Fruit fly (Drosophila melanogaster) whole organism, embryonic: Measurements from ENCODE around the gene Jhbp16.

Experiments
- Atf-2 ChIP-seq: fragments of 200-800 bp; sonication (Bioruptor generic); optimal IDR thresholded peaks from 2 replicates; lab custom pipeline; 2016; ENCODE audit warnings: missing biosample characterization, missing genetic modification characterization
- Bdp1 ChIP-seq: fragments of 200-800 bp; sonication (Bioruptor generic); optimal IDR thresholded peaks from 3 replicates; lab custom pipeline; 2016; ENCODE audit warnings: missing biosample characterization, missing genetic modification characterization
- Bteb2 ChIP-seq: fragments of 200-800 bp; sonication (Bioruptor generic); optimal IDR thresholded peaks from 2 replicates; lab custom pipeline; 2016; ENCODE audit warnings: missing biosample characterization, missing genetic modification characterization
- CG10267 ChIP-seq: fragments of 200-800 bp; sonication (Bioruptor generic); optimal IDR thresholded peaks from 2 replicates; lab custom pipeline; 2018; ENCODE audit warnings: missing biosample characterization, mild to moderate bottlenecking, missing genetic modification characterization, moderate library complexity
- CG10274 ChIP-seq: fragments of 200-800 bp; sonication (Bioruptor generic); optimal IDR thresholded peaks from 3 replicates; lab custom pipeline; 2017; ENCODE audit warnings: missing biosample characterization, mild to moderate bottlenecking, missing genetic modification characterization
- CG10366 ChIP-seq: fragments of 200-800 bp; sonication (Bioruptor generic); IDR thresholded peaks from 2 replicates; pipeline ENCODE4 v1.3.6; 2022; ENCODE audit warnings: missing biosample characterization, missing genetic modification characterization
- CG12236 ChIP-seq: fragments of 200-800 bp; sonication (Bioruptor generic); optimal IDR thresholded peaks from 2 replicates; lab custom pipeline; 2016; ENCODE audit warnings: missing biosample characterization, missing genetic modification characterization
- CG12391 ChIP-seq: fragments of 200-800 bp; sonication (Bioruptor generic); optimal IDR thresholded peaks from 3 replicates; lab custom pipeline; 2018; ENCODE audit warnings: missing biosample characterization, mild to moderate bottlenecking, missing genetic modification characterization, moderate library complexity
- CG12769 ChIP-seq: fragments of 200-800 bp; sonication (Bioruptor generic); optimal IDR thresholded peaks from 2 replicates; lab custom pipeline; 2019; ENCODE audit warnings: missing biosample characterization, mild to moderate bottlenecking, missing genetic modification characterization, moderate library complexity
- CG14710 ChIP-seq: fragments of 200-800 bp; sonication (Bioruptor generic); optimal IDR thresholded peaks from 3 replicates; lab custom pipeline; 2019; ENCODE audit warnings: missing biosample characterization, mild to moderate bottlenecking, missing genetic modification characterization, moderate library complexity
- CG15073 ChIP-seq: fragments of 200-800 bp; sonication (Bioruptor generic); optimal IDR thresholded peaks from 2 replicates; lab custom pipeline; 2016; ENCODE audit warnings: missing biosample characterization, missing genetic modification characterization
- CG1529 ChIP-seq: fragments of 200-800 bp; sonication (Bioruptor generic); optimal IDR thresholded peaks from 3 replicates; lab custom pipeline; 2018; ENCODE audit warnings: missing biosample characterization, missing genetic modification characterization
- CG1832 ChIP-seq: fragments of 200-800 bp; sonication (Bioruptor generic); optimal IDR thresholded peaks from 2 replicates; lab custom pipeline; 2017; ENCODE audit warnings: missing biosample characterization, mild to moderate bottlenecking, missing genetic modification characterization, inconsistent platforms
- CG18764 ChIP-seq: fragments of 200-800 bp; sonication (Bioruptor generic); optimal IDR thresholded peaks from 3 replicates; lab custom pipeline; 2016; ENCODE audit warnings: missing biosample characterization, missing genetic modification characterization
- CG2120 ChIP-seq: fragments of 200-800 bp; sonication (Bioruptor generic); optimal IDR thresholded peaks from 3 replicates; lab custom pipeline; 2016; ENCODE audit warnings: missing biosample characterization, missing genetic modification characterization
- CG3281 ChIP-seq: fragments of 200-800 bp; sonication (Bioruptor generic); optimal IDR thresholded peaks from 3 replicates; lab custom pipeline; 2017; ENCODE audit warnings: missing biosample characterization, mild to moderate bottlenecking, missing genetic modification characterization
- CG34422 ChIP-seq: fragments of 200-800 bp; sonication (Bioruptor generic); IDR thresholded peaks from 3 replicates; pipeline ENCODE4 v1.3.6; 2022; ENCODE audit warnings: missing biosample characterization, missing genetic modification characterization
- CG4328 ChIP-seq: fragments of 200-800 bp; sonication (Bioruptor generic); optimal IDR thresholded peaks from 3 replicates; lab custom pipeline; 2017; ENCODE audit warnings: missing biosample characterization, missing genetic modification reagents, missing genetic modification characterization
- CG6175 ChIP-seq: fragments of 200-800 bp; sonication (Bioruptor generic); IDR thresholded peaks from 3 replicates; pipeline ENCODE4 v1.3.6; 2022; ENCODE audit warnings: missing biosample characterization, missing genetic modification characterization
- CG7372 ChIP-seq: fragments of 200-800 bp; sonication (Bioruptor generic); IDR thresholded peaks from 2 replicates; pipeline ENCODE4 v1.3.6; 2022; ENCODE audit warnings: missing biosample characterization, missing genetic modification characterization
- Deaf1 ChIP-seq: fragments of 200-800 bp; optimal IDR thresholded peaks from 3 replicates; lab custom pipeline; 2019; ENCODE audit warnings: missing biosample characterization, mild to moderate bottlenecking, missing genetic modification characterization, moderate library complexity
- Elba2 ChIP-seq: fragments of 200-800 bp; sonication (Bioruptor generic); optimal IDR thresholded peaks from 3 replicates; lab custom pipeline; 2016; ENCODE audit warnings: missing biosample characterization, missing genetic modification characterization
- H2.0 ChIP-seq: fragments of 200-800 bp; sonication (Bioruptor generic); IDR thresholded peaks from 2 replicates; pipeline ENCODE4 v1.3.6; 2022; ENCODE audit warnings: missing biosample characterization, missing genetic modification characterization
- Hand ChIP-seq: fragments of 200-800 bp; sonication (Bioruptor generic); optimal IDR thresholded peaks from 2 replicates; lab custom pipeline; 2017; ENCODE audit warnings: mild to moderate bottlenecking, missing biosample characterization, missing genetic modification reagents, missing genetic modification characterization
- HmgD ChIP-seq: fragments of 200-800 bp; sonication (Bioruptor generic); optimal IDR thresholded peaks from 3 replicates; lab custom pipeline; 2016; ENCODE audit warnings: missing biosample characterization, missing genetic modification characterization
- Hmr ChIP-seq: fragments of 200-800 bp; sonication (Bioruptor generic); optimal IDR thresholded peaks from 3 replicates; lab custom pipeline; 2017; ENCODE audit warnings: mild to moderate bottlenecking, missing biosample characterization, missing genetic modification reagents, missing genetic modification characterization
- Kr ChIP-seq: fragments of 200-800 bp; sonication (Bioruptor generic); optimal IDR thresholded peaks from 2 replicates; lab custom pipeline; 2017; ENCODE audit warnings: missing biosample characterization, mild to moderate bottlenecking, missing genetic modification characterization
- NFAT ChIP-seq: fragments of 200-800 bp; sonication (Bioruptor generic); IDR thresholded peaks from 2 replicates; pipeline ENCODE4 v1.3.6; 2022; ENCODE audit warnings: missing biosample characterization, missing genetic modification characterization
- Nf-YA ChIP-seq: fragments of 200-800 bp; sonication (Bioruptor generic); IDR thresholded peaks from 2 replicates; pipeline ENCODE4 v1.3.6; 2022; ENCODE audit warnings: missing biosample characterization, missing genetic modification characterization
- Six4 ChIP-seq: fragments of 200-800 bp; sonication (Bioruptor generic); optimal IDR thresholded peaks from 2 replicates; lab custom pipeline; 2016; ENCODE audit warnings: missing biosample characterization, missing genetic modification characterization
- Ssrp ChIP-seq: fragments of 200-800 bp; sonication (Bioruptor generic); optimal IDR thresholded peaks from 2 replicates; lab custom pipeline; 2018; ENCODE audit warnings: missing biosample characterization, mild to moderate bottlenecking, missing genetic modification characterization, moderate library complexity
- Usf ChIP-seq: fragments of 200-800 bp; sonication (Bioruptor generic); optimal IDR thresholded peaks from 2 replicates; lab custom pipeline; 2017; ENCODE audit warnings: missing genotype, missing biosample characterization, missing genetic modification characterization
- Vsx1 ChIP-seq: fragments of 200-800 bp; sonication (Bioruptor generic); optimal IDR thresholded peaks from 2 replicates; lab custom pipeline; 2017; ENCODE audit warnings: missing biosample characterization, mild to moderate bottlenecking, missing genetic modification characterization, missing genetic modification reagents
- YL-1 ChIP-seq: fragments of 200-800 bp; sonication (Bioruptor generic); optimal IDR thresholded peaks from 3 replicates; lab custom pipeline; 2017; ENCODE audit warnings: missing biosample characterization, mild to moderate bottlenecking, missing genetic modification characterization
- ato ChIP-seq: fragments of 200-800 bp; sonication (Bioruptor generic); IDR thresholded peaks from 2 replicates; pipeline ENCODE4 v1.3.6; 2022; ENCODE audit warnings: missing biosample characterization, missing genetic modification characterization; ENCODE audit not compliant: partially characterized antibody
- bowl ChIP-seq: fragments of 200-800 bp; sonication (Bioruptor generic); IDR thresholded peaks from 2 replicates; pipeline ENCODE4 v1.3.6; 2022; ENCODE audit warnings: missing biosample characterization, missing genetic modification characterization
- cas ChIP-seq: fragments of 200-800 bp; sonication (Bioruptor generic); IDR thresholded peaks from 2 replicates; pipeline ENCODE4 v1.3.6; 2022; ENCODE audit warnings: missing biosample characterization, missing genetic modification characterization
- chinmo ChIP-seq: fragments of 200-800 bp; sonication (Bioruptor generic); IDR thresholded peaks from 4 replicates; pipeline ENCODE4 v1.3.6; 2022; ENCODE audit warnings: missing biosample characterization, missing genetic modification characterization; ENCODE audit not compliant: partially characterized antibody
- eve ChIP-seq, 2 experiments: fragments of >200 bp; optimal IDR thresholded peaks; 2 replicates each; lab custom pipeline; 2017; ENCODE audit warnings: missing biosample characterization in 2 of 2, missing genetic modification characterization in 2 of 2
- fu2 ChIP-seq: fragments of 200-800 bp; sonication (Bioruptor generic); optimal IDR thresholded peaks from 2 replicates; lab custom pipeline; 2016; ENCODE audit warnings: missing biosample characterization, missing genetic modification characterization
- gcm2 ChIP-seq: fragments of 200-800 bp; sonication (Bioruptor generic); optimal IDR thresholded peaks from 2 replicates; lab custom pipeline; 2016; ENCODE audit warnings: missing biosample characterization, missing genetic modification characterization
- ken ChIP-seq: fragments of 200-800 bp; sonication (Bioruptor generic); IDR thresholded peaks from 3 replicates; pipeline ENCODE4 v1.3.6; 2022; ENCODE audit warnings: missing biosample characterization, missing genetic modification characterization
- mirr ChIP-seq: fragments of 200-800 bp; sonication (Bioruptor generic); optimal IDR thresholded peaks from 3 replicates; lab custom pipeline; 2018; ENCODE audit warnings: missing biosample characterization, mild to moderate bottlenecking, missing genetic modification characterization
- nmo ChIP-seq: fragments of 200-800 bp; sonication (Bioruptor generic); optimal IDR thresholded peaks from 2 replicates; lab custom pipeline; 2018; ENCODE audit warnings: missing biosample characterization, mild to moderate bottlenecking, missing genetic modification characterization, moderate library complexity
- psq ChIP-seq: fragments of 200-800 bp; sonication (Bioruptor generic); optimal IDR thresholded peaks from 2 replicates; lab custom pipeline; 2017; ENCODE audit warnings: missing biosample characterization, missing genetic modification characterization
- ro ChIP-seq: fragments of 200-800 bp; sonication (Bioruptor generic); IDR thresholded peaks from 2 replicates; pipeline ENCODE4 v1.3.6; 2022; ENCODE audit warnings: missing biosample characterization, missing genetic modification characterization
- row ChIP-seq: fragments of 200-800 bp; sonication (Bioruptor generic); IDR thresholded peaks from 3 replicates; pipeline ENCODE4 v1.3.6; 2022; ENCODE audit warnings: missing biosample characterization, missing genetic modification characterization
- sug ChIP-seq: fragments of 200-800 bp; optimal IDR thresholded peaks from 2 replicates; lab custom pipeline; 2019; ENCODE audit warnings: missing biosample characterization, mild to moderate bottlenecking, missing genetic modification characterization, moderate library complexity
- twi ChIP-seq: fragments of 200-800 bp; optimal IDR thresholded peaks from 2 replicates; lab custom pipeline; 2019; ENCODE audit warnings: missing biosample characterization, mild to moderate bottlenecking, missing genetic modification characterization, moderate library complexity
- usp ChIP-seq: fragments of >200 bp; optimal IDR thresholded peaks from 2 replicates; lab custom pipeline; 2017; ENCODE audit warnings: missing biosample characterization, missing genetic modification characterization

The Jhbp16 gene

DNA sequence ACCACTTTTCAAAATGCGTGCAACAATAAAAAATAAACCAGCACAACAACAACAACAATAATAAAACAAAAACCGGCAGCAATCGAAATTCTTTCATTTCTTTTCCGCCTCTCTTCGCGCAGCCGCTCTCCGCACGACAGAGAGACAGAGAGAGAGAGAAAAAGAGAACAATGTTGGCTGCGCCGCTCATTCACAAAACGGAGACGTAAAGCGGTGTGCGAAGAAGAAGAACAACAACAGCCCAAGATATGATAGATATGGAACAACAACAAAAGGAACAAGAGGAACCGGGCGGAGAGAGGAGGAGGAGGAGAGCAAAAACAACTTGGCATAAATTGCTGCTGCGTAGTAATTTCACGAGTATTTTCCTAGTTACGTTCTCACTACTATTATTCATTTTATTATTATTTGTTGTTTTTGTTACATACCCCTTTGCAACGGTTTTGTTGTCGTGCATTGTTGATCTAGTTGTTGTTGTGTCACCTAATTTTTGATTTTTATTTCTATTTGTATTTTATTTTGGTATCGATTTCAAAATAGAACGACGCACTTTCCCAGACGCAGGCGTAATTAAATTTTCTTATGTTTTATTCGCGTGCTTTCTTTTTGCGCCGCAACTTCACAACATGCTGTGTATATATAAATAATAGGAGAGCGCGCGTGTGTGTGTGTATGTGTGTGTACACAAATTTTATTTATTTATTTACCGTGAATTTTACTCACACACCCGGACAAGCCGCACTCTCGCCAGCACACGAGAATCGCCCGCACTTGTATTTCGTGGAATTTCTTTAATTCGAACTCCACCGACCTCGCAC, 45.7 kb upstream of the Jhbp16 start (continued):
- no peak for TF ChIP-seq twi (tag; lab: Kevin White, UChicago)
- peak; percentile 20 for TF ChIP-seq mirr (GFP tag; lab: Kevin White, UChicago)
- no peak for TF ChIP-seq CG7372 (GFP tag; lab: Robert Waterston, UW)
- no peak for TF ChIP-seq ken
- TF ChIP-seq fu2 (GFP tag; lab: Kevin White, UChicago) = no peak
- TF ChIP-seq Deaf1 (tag; lab: Kevin White, UChicago) = peak; percentile 35
- peak; percentile 4 for TF ChIP-seq Ssrp (tag; lab: Kevin White, UChicago)
- no peak for TF ChIP-seq Elba2 (GFP tag; lab: Kevin White, UChicago)
- no peak for TF ChIP-seq gcm2 (GFP tag; lab: Kevin White, UChicago)
- TF ChIP-seq ro (GFP tag; lab: Robert Waterston, UW) = no peak
- TF ChIP-seq Nf-YA (GFP tag; lab: Robert Waterston, UW) = no peak
- no peak for TF ChIP-seq CG10267
- TF ChIP-seq eve (GFP tag; optimal IDR thresholded peaks at IDR 0.05; lab: Kevin White, UChicago) = peak in 1 of 2 experiments; percentile 91
- peak; percentile 2 for TF ChIP-seq CG12391 (tag; lab: Kevin White, UChicago)
- peak; percentile 32 for TF ChIP-seq CG12769
- TF ChIP-seq CG14710 (tag; lab: Kevin White, UChicago) = no peak
- TF ChIP-seq Hmr = no peak
- TF ChIP-seq H2.0 (GFP tag; lab: Robert Waterston, UW) = no peak
- peak; percentile 69 for TF ChIP-seq CG1832 (GFP tag; lab: Kevin White, UChicago)
- no peak for TF ChIP-seq YL-1
- TF ChIP-seq CG10274 = no peak
- TF ChIP-seq CG10366 = no peak
- TF ChIP-seq CG3281 (GFP tag; lab: Kevin White, UChicago) = no peak
- TF ChIP-seq bowl (GFP tag; lab: Robert Waterston, UW) = no peak
- TF ChIP-seq nmo (GFP tag; lab: Kevin White, UChicago) = no peak
- no peak for TF ChIP-seq CG1529 (GFP tag; lab: Kevin White, UChicago)
- no peak for TF ChIP-seq Usf
- TF ChIP-seq Vsx1 (GFP tag; lab: Kevin White, UChicago) = no peak
- TF ChIP-seq cas = no peak
- no peak for TF ChIP-seq HmgD
- peak; percentile 3 for TF ChIP-seq Hand (GFP tag; lab: Kevin White, UChicago)

DNA sequence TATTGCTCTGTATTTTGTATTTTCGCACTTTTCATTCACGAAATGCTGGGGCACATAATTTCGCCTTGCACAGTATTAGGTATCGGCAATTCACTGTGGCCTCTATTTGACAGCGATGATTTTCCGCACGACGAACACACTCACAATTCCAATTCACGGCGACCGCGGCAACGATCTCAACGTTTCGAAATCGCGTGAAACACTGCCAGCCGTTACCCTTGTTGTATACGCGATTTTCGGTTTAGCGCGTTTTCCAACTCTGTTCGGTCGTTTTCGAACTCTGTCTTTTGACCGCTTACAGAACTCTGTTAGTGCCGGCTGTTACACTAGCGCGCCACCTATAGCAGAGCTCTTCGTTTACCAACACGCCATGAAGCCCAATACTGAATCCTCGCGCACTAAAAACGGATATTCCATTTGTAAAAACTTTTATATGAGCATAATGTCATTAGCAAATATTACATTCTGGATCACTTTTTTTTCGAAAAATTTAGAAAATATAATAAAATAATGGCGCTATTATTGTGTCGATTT, 45.0 kb upstream of the Jhbp16 start, which contains the start of gene InR:
InR (minus strand) TSS at position 205 of the 534 bp plus-strand sequence.
- TF ChIP-seq CG10366 = no peak
- peak; percentile 67 for TF ChIP-seq Bdp1
- no peak for TF ChIP-seq usp (GFP tag; lab: Kevin White, UChicago)
- TF ChIP-seq Atf-2 (GFP tag; lab: Kevin White, UChicago) = peak; percentile 75
- TF ChIP-seq CG6175 (GFP tag; lab: Robert Waterston, UW) = no peak
- no peak for TF ChIP-seq chinmo (GFP tag; lab: Robert Waterston, UW)
- TF ChIP-seq CG2120 (GFP tag; lab: Kevin White, UChicago) = peak; percentile 90
- peak; percentile 49 for TF ChIP-seq CG18764
- peak; percentile 83 for TF ChIP-seq CG12769
- no peak for TF ChIP-seq eve (GFP tag; optimal IDR thresholded peaks at IDR 0.05; lab: Kevin White, UChicago)
- peak; percentile 43 for TF ChIP-seq CG15073 (GFP tag; lab: Kevin White, UChicago)
- TF ChIP-seq row = no peak
- peak; percentile 22 for TF ChIP-seq CG4328 (GFP tag; lab: Kevin White, UChicago)
- TF ChIP-seq ato = no peak
- TF ChIP-seq NFAT (GFP tag; lab: Robert Waterston, UW) = no peak
- TF ChIP-seq CG12236 (GFP tag; lab: Kevin White, UChicago) = peak; percentile 10
- TF ChIP-seq CG34422 (GFP tag; lab: Robert Waterston, UW) = no peak
- TF ChIP-seq psq (GFP tag; lab: Kevin White, UChicago) = peak; percentile 56
- TF ChIP-seq gcm2 (GFP tag; lab: Kevin White, UChicago) = peak; percentile 56
- no peak for TF ChIP-seq Kr (GFP tag; lab: Kevin White, UChicago)
- TF ChIP-seq sug (tag; lab: Kevin White, UChicago) = peak; percentile 67
- TF ChIP-seq Six4 (GFP tag; lab: Kevin White, UChicago) = peak; percentile 56
- TF ChIP-seq Bteb2 (GFP tag; lab: Kevin White, UChicago) = peak; percentile 59
